Worm (Caenorhabditis elegans) whole organism, L3 larva: ENCODE data around the gene F22F7.7.

Source experiments
- aly-2 ChIP-seq: fragments of 150-350 bp; optimal IDR thresholded peaks from 2 replicates; lab custom pipeline; 2014; ENCODE audit warnings: missing biosample characterization, missing genetic modification characterization
- ama-1 ChIP-seq: fragments of 150-350 bp; optimal IDR thresholded peaks from 2 replicates; lab custom pipeline; 2018
- ceh-82 ChIP-seq: fragments of 150-350 bp; optimal IDR thresholded peaks from 2 replicates; lab custom pipeline; 2014; ENCODE audit warnings: missing biosample characterization, missing genetic modification characterization
- pha-4 ChIP-seq: fragments of 150-350 bp; optimal IDR thresholded peaks from 2 replicates; lab custom pipeline; 2014; ENCODE audit warnings: missing biosample characterization, missing genetic modification reagents, missing genetic modification characterization
- pqm-1 ChIP-seq: fragments of 150-350 bp; optimal IDR thresholded peaks from 2 replicates; lab custom pipeline; 2017; ENCODE audit warnings: missing biosample characterization, missing genetic modification characterization, inconsistent platforms
- skn-1 ChIP-seq: fragments of 150-350 bp; optimal IDR thresholded peaks from 2 replicates; lab custom pipeline; 2014; ENCODE audit warnings: missing biosample characterization, missing genetic modification characterization
- snpc-4 ChIP-seq: fragments of 150-350 bp; optimal IDR thresholded peaks from 2 replicates; lab custom pipeline; 2014; ENCODE audit warnings: missing biosample characterization, missing genetic modification characterization
- tbx-2 ChIP-seq: sonication (generic microtip); optimal IDR thresholded peaks from 2 replicates; lab custom pipeline; 2016; ENCODE audit warnings: mild to moderate bottlenecking, missing genetic modification characterization, missing compliant biosample characterization
- ztf-11 ChIP-seq: fragments of 150-350 bp; optimal IDR thresholded peaks from 2 replicates; lab custom pipeline; 2014; ENCODE audit warnings: missing biosample characterization, missing genetic modification characterization

ce11 chrV:2083869-2084268 is 56.0 kb downstream of the F22F7.7 start:
- TF ChIP-seq ama-1 (lab: Kevin White, UChicago) (no peak), snpc-4 (no peak), ceh-82 (tag; lab: Kevin White, UChicago) (no peak), ztf-11 (tag; lab: Kevin White, UChicago) (no peak), aly-2 (tag; lab: Kevin White, UChicago) (no peak), pqm-1 (no peak), tbx-2 (tag; lab: Kevin White, UChicago) (no peak), skn-1 (tag; lab: Kevin White, UChicago) (no peak), pha-4 (no peak)
